Worm (Caenorhabditis elegans): ENCODE data around the gene C35A5.3.

DNA sequence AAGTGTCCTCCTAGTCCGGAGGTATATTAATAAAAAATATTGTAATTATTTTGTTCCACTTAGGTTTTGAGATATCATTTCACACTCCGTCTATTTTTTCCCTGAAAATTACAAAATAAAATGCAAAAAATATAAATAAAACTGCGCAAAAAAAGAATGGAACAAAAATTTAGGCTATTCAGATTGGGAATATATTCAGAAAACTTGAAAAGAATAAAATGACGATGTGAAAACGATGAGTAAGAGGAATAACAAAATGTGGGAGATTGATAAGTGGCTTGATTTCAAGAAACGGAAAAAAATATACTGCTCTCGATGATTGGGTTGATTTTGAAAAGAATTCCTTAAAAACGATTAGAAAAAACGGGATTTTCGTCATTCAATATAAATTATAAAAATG lies 13.1 kb upstream of the C35A5.3 start, which contains the start of gene dmsr-8:
- TF ChIP-seq lsy-12 (tag; optimal IDR thresholded peaks at IDR 0.05) (no peak), sea-2 (GFP tag; optimal IDR thresholded peaks at IDR 0.05) (no peak), eor-1 (tag; optimal IDR thresholded peaks at IDR 0.05) (no peak), elt-3 (tag; optimal IDR thresholded peaks at IDR 0.05) (no peak), snpc-4 (tag; optimal IDR thresholded peaks at IDR 0.05) (no peak), nhr-77 (tag; optimal IDR thresholded peaks at IDR 0.05) (no peak)

All from whole organism, L3 larva.